Worm (Caenorhabditis elegans) whole organism, early embryonic: ENCODE data around the gene C50E3.11.

Experiments
- aly-1 ChIP-seq: sonication (generic microtip); optimal IDR thresholded peaks from 2 replicates; lab custom pipeline; 2016; ENCODE audit warnings: missing genetic modification characterization, missing compliant biosample characterization
- ama-1 ChIP-seq: fragments of 150-350 bp; optimal IDR thresholded peaks from 2 replicates; lab custom pipeline; 2014
- ceh-13 ChIP-seq: fragments of 200-800 bp; sonication (Bioruptor generic); optimal IDR thresholded peaks from 2 replicates; lab custom pipeline; 2018; ENCODE audit warnings: mild to moderate bottlenecking, missing genetic modification characterization, missing compliant biosample characterization
- ceh-36 ChIP-seq: sonication (generic microtip); optimal IDR thresholded peaks from 2 replicates; lab custom pipeline; 2016; ENCODE audit warnings: missing genetic modification characterization, inconsistent platforms, missing compliant biosample characterization
- ets-7 ChIP-seq: sonication (generic microtip); optimal IDR thresholded peaks from 2 replicates; lab custom pipeline; 2016; ENCODE audit warnings: missing genotype, missing genetic modification characterization, missing compliant biosample characterization
- flt-1 ChIP-seq: fragments of 200-800 bp; sonication (Bioruptor generic); IDR thresholded peaks from 2 replicates; pipeline ENCODE4 v1.3.6; 2022; ENCODE audit warnings: missing genetic modification characterization, missing compliant biosample characterization
- hmbx-1 ChIP-seq: sonication (generic microtip); optimal IDR thresholded peaks from 2 replicates; lab custom pipeline; 2016; ENCODE audit warnings: mild to moderate bottlenecking, missing genetic modification characterization, missing compliant biosample characterization
- hmg-4 ChIP-seq: fragments of 200-800 bp; sonication (Bioruptor generic); optimal IDR thresholded peaks from 2 replicates; lab custom pipeline; 2018; ENCODE audit warnings: mild to moderate bottlenecking, missing genetic modification characterization, missing compliant biosample characterization
- pes-1 ChIP-seq: fragments of 200-800 bp; sonication (Bioruptor generic); IDR thresholded peaks from 2 replicates; pipeline ENCODE4 v1.3.6; 2022; ENCODE audit warnings: missing genetic modification reagents, missing genetic modification characterization, missing compliant biosample characterization
- sea-1 ChIP-seq: fragments of 200-800 bp; sonication (Bioruptor generic); conservative IDR thresholded peaks from 2 replicates; pipeline ENCODE4 v1.3.6; 2022; ENCODE audit warnings: missing genetic modification characterization, missing compliant biosample characterization
- tbx-37 ChIP-seq: fragments of 200-800 bp; sonication (Bioruptor generic); conservative IDR thresholded peaks from 2 replicates; pipeline ENCODE4 v1.3.6; 2022; ENCODE audit warnings: missing genetic modification reagents, missing genetic modification characterization, missing compliant biosample characterization
- tra-4 ChIP-seq: sonication (generic microtip); optimal IDR thresholded peaks from 2 replicates; lab custom pipeline; 2017; ENCODE audit warnings: missing genetic modification characterization, missing compliant biosample characterization

- TF ChIP-seq pes-1 (GFP tag; lab: Robert Waterston, UW) (no peak), flt-1 (GFP tag; lab: Robert Waterston, UW) (no peak), ama-1 (lab: Kevin White, UChicago) (no peak), tra-4 (tag; lab: Kevin White, UChicago) (no peak), aly-1 (tag; lab: Kevin White, UChicago) (no peak), ceh-13 (no peak), sea-1 (GFP tag; lab: Robert Waterston, UW) (no peak), hmg-4 (GFP tag; lab: Kevin White, UChicago) (no peak), tbx-37 (no peak), hmbx-1 (no peak), ets-7 (no peak), ceh-36 (tag; lab: Kevin White, UChicago) (no peak)
Measured at ce11 chrV:7647147-7647546, 43.9 kb upstream of the C50E3.11 start.
